Worm (Caenorhabditis elegans): ENCODE results near the gene ugt-8.

- TF ChIP-seq flt-1 (GFP tag; IDR thresholded peaks at IDR 0.05) = no peak
- no peak for TF ChIP-seq med-1 (GFP tag; optimal IDR thresholded peaks at IDR 0.05; ENCODE audit: insufficient read depth)
- no peak for TF ChIP-seq klf-2 (GFP tag; conservative IDR thresholded peaks at IDR 0.05)
- TF ChIP-seq cog-1 (tag; optimal IDR thresholded peaks at IDR 0.05) = no peak
- TF ChIP-seq T22C8.4 (GFP tag; IDR thresholded peaks at IDR 0.05) = no peak
- TF ChIP-seq ztf-23 (GFP tag; IDR thresholded peaks at IDR 0.05) = no peak
- TF ChIP-seq ztf-29 (GFP tag; IDR thresholded peaks at IDR 0.05) = no peak
- no peak for TF ChIP-seq ref-1 (GFP tag; conservative IDR thresholded peaks at IDR 0.05)
Observed at ce11 chrV:4870627-4871026, 33.1 kb upstream of the ugt-8 start.
